Worm (Caenorhabditis elegans) whole organism, young adult: ENCODE results near the gene F46B3.7.

Experiments used
- F33H1.4 ChIP-seq: fragments of 200-800 bp; sonication (Bioruptor generic); IDR thresholded peaks from 2 replicates; pipeline ENCODE4 v1.3.6; 2022; ENCODE audit warnings: missing genetic modification reagents, missing genetic modification characterization, missing compliant biosample characterization
- F52B5.7 ChIP-seq: sonication (generic microtip); optimal IDR thresholded peaks from 2 replicates; lab custom pipeline; 2016; ENCODE audit warnings: mild to moderate bottlenecking, missing genetic modification characterization, missing compliant biosample characterization
- K11D2.4 ChIP-seq: fragments of 200-800 bp; sonication (Bioruptor generic); IDR thresholded peaks from 2 replicates; pipeline ENCODE4 v1.3.6; 2022; ENCODE audit warnings: missing genetic modification reagents, missing genetic modification characterization, missing compliant biosample characterization
- K12H6.12 ChIP-seq: fragments of 200-800 bp; sonication (Bioruptor generic); optimal IDR thresholded peaks from 2 replicates; lab custom pipeline; 2018; ENCODE audit warnings: mild to moderate bottlenecking, missing genetic modification characterization, missing compliant biosample characterization
- T07F8.4 ChIP-seq: sonication (generic microtip); optimal IDR thresholded peaks from 2 replicates; lab custom pipeline; 2016; ENCODE audit warnings: mild to moderate bottlenecking, missing genetic modification characterization, moderate library complexity, missing compliant biosample characterization
- Y53G8AR.9 ChIP-seq: fragments of 200-800 bp; sonication (Bioruptor generic); conservative IDR thresholded peaks from 2 replicates; pipeline ENCODE4 v1.3.6; 2022; ENCODE audit warnings: missing genetic modification reagents, missing genetic modification characterization, missing compliant biosample characterization
- Y95B8A.8 ChIP-seq: fragments of 200-800 bp; sonication (Bioruptor generic); IDR thresholded peaks from 2 replicates; pipeline ENCODE4 v1.3.6; 2022; ENCODE audit warnings: missing genetic modification reagents, missing genetic modification characterization, missing compliant biosample characterization
- ZK185.1 ChIP-seq: sonication (generic microtip); optimal IDR thresholded peaks from 2 replicates; lab custom pipeline; 2016; ENCODE audit warnings: mild to moderate bottlenecking, missing genetic modification characterization, missing compliant biosample characterization; ENCODE audit not compliant: poor library complexity, severe bottlenecking
- akir-1 ChIP-seq: fragments of 200-800 bp; sonication (Bioruptor generic); optimal IDR thresholded peaks from 2 replicates; lab custom pipeline; 2018; ENCODE audit warnings: mild to moderate bottlenecking, missing genetic modification characterization, moderate library complexity, missing compliant biosample characterization
- aptf-2 ChIP-seq: fragments of 200-800 bp; sonication (Bioruptor generic); conservative IDR thresholded peaks from 2 replicates; pipeline ENCODE4 v1.3.6; 2022; ENCODE audit warnings: missing genetic modification reagents, missing genetic modification characterization, missing compliant biosample characterization
- aptf-3 ChIP-seq: fragments of 200-800 bp; sonication (Bioruptor generic); IDR thresholded peaks from 2 replicates; pipeline ENCODE4 v1.3.6; 2022; ENCODE audit warnings: missing genetic modification characterization, missing compliant biosample characterization
- attf-3 ChIP-seq: fragments of 200-800 bp; sonication (Bioruptor generic); conservative IDR thresholded peaks from 2 replicates; pipeline ENCODE4 v1.3.6; 2022; ENCODE audit warnings: missing genetic modification reagents, missing genetic modification characterization, missing compliant biosample characterization
- bed-2 ChIP-seq: fragments of 200-800 bp; sonication (Bioruptor generic); IDR thresholded peaks from 2 replicates; pipeline ENCODE4 v1.3.6; 2022; ENCODE audit warnings: missing genetic modification reagents, missing genetic modification characterization, missing compliant biosample characterization
- ccch-3 ChIP-seq: fragments of 200-800 bp; sonication (Bioruptor generic); optimal IDR thresholded peaks from 2 replicates; lab custom pipeline; 2018; ENCODE audit warnings: mild to moderate bottlenecking, missing genetic modification characterization, missing compliant biosample characterization
- ceh-27 ChIP-seq: fragments of 200-800 bp; sonication (Bioruptor generic); optimal IDR thresholded peaks from 2 replicates; lab custom pipeline; 2018; ENCODE audit warnings: mild to moderate bottlenecking, missing genetic modification characterization, moderate library complexity, missing compliant biosample characterization
- egl-18 ChIP-seq: fragments of 200-800 bp; sonication (Bioruptor generic); IDR thresholded peaks from 2 replicates; pipeline ENCODE4 v1.3.6; 2022; ENCODE audit warnings: missing genetic modification reagents, missing genetic modification characterization, missing compliant biosample characterization
- ekl-4 ChIP-seq: fragments of 200-800 bp; sonication (Bioruptor generic); IDR thresholded peaks from 2 replicates; pipeline ENCODE4 v1.3.6; 2022; ENCODE audit warnings: missing genetic modification reagents, missing genetic modification characterization, missing compliant biosample characterization
- fkh-3 ChIP-seq: sonication (generic microtip); optimal IDR thresholded peaks from 2 replicates; lab custom pipeline; 2016; ENCODE audit warnings: mild to moderate bottlenecking, missing genetic modification characterization, missing compliant biosample characterization
- gei-17 ChIP-seq: fragments of 200-800 bp; sonication (Bioruptor generic); optimal IDR thresholded peaks from 2 replicates; lab custom pipeline; 2018; ENCODE audit warnings: mild to moderate bottlenecking, missing genetic modification characterization, missing compliant biosample characterization
- hlh-12 ChIP-seq: sonication (generic microtip); optimal IDR thresholded peaks from 2 replicates; lab custom pipeline; 2016; ENCODE audit warnings: missing genetic modification characterization, missing compliant biosample characterization
- lag-1 ChIP-seq: fragments of 200-800 bp; sonication (Bioruptor generic); IDR thresholded peaks from 2 replicates; pipeline ENCODE4 v1.3.6; 2022; ENCODE audit warnings: missing genetic modification reagents, missing genetic modification characterization, missing compliant biosample characterization
- let-526 ChIP-seq: fragments of 200-800 bp; sonication (Bioruptor generic); IDR thresholded peaks from 2 replicates; pipeline ENCODE4 v1.3.6; 2022; ENCODE audit warnings: missing genetic modification reagents, missing genetic modification characterization, missing compliant biosample characterization
- lin-35 ChIP-seq, 3 experiments: fragments of 150-350 bp in 2 of 3; sonication (generic microtip) in 1 of 3; optimal IDR thresholded peaks; 2 replicates each; lab custom pipeline; 2014 to 2018; ENCODE audit warnings: missing biosample characterization in 3 of 3, missing genetic modification characterization in 3 of 3, missing genetic modification reagents in 3 of 3
- lsl-1 ChIP-seq: fragments of 200-800 bp; sonication (Bioruptor generic); optimal IDR thresholded peaks from 2 replicates; lab custom pipeline; 2018; ENCODE audit warnings: mild to moderate bottlenecking, missing genetic modification characterization, moderate library complexity, missing compliant biosample characterization
- madf-10 ChIP-seq: sonication (generic microtip); optimal IDR thresholded peaks from 2 replicates; lab custom pipeline; 2016; ENCODE audit warnings: mild to moderate bottlenecking, missing genetic modification characterization, missing compliant biosample characterization
- mxl-1 ChIP-seq: sonication (generic microtip); optimal IDR thresholded peaks from 2 replicates; lab custom pipeline; 2016; ENCODE audit warnings: missing genetic modification characterization, missing compliant biosample characterization
- nfya-2 ChIP-seq: fragments of 200-800 bp; sonication (Bioruptor generic); IDR thresholded peaks from 2 replicates; pipeline ENCODE4 v1.3.6; 2022; ENCODE audit warnings: missing genetic modification reagents, missing genetic modification characterization, missing compliant biosample characterization
- pbrm-1 ChIP-seq: fragments of 200-800 bp; sonication (Bioruptor generic); IDR thresholded peaks from 2 replicates; pipeline ENCODE4 v1.3.6; 2022; ENCODE audit warnings: missing genetic modification reagents, missing genetic modification characterization, missing compliant biosample characterization
- rcor-1 ChIP-seq: fragments of 200-800 bp; sonication (Bioruptor generic); IDR thresholded peaks from 2 replicates; pipeline ENCODE4 v1.3.6; 2022; ENCODE audit warnings: missing genetic modification reagents, missing genetic modification characterization, missing compliant biosample characterization
- rec-8 ChIP-seq, 2 experiments: sonication (generic microtip); optimal IDR thresholded peaks; 2 replicates each; lab custom pipeline; 2016; ENCODE audit warnings: mild to moderate bottlenecking in 2 of 2, missing genetic modification characterization in 2 of 2, missing genetic modification reagents in 2 of 2, missing genotype in 2 of 2, missing biosample characterization in 1 of 2, missing compliant biosample characterization in 1 of 2, moderate library complexity in 1 of 2
- repo-1 ChIP-seq: sonication (generic microtip); optimal IDR thresholded peaks from 2 replicates; lab custom pipeline; 2017; ENCODE audit warnings: mild to moderate bottlenecking, missing genetic modification characterization, missing compliant biosample characterization
- sea-2 ChIP-seq: fragments of 200-800 bp; sonication (Bioruptor generic); IDR thresholded peaks from 2 replicates; pipeline ENCODE4 v1.3.6; 2022; ENCODE audit warnings: missing genetic modification characterization, missing compliant biosample characterization
- snpc-1.1 ChIP-seq: sonication (generic microtip); optimal IDR thresholded peaks from 2 replicates; lab custom pipeline; 2017; ENCODE audit warnings: missing genetic modification characterization, mild to moderate bottlenecking, missing compliant biosample characterization, antibody characterized with exemption, moderate library complexity, missing genotype, missing genetic modification reagents; ENCODE audit not compliant: insufficient read depth
- snpc-3.4 ChIP-seq: sonication (generic microtip); optimal IDR thresholded peaks from 2 replicates; lab custom pipeline; 2017; ENCODE audit warnings: missing genetic modification characterization, mild to moderate bottlenecking, missing compliant biosample characterization, antibody characterized with exemption, moderate library complexity, missing genotype, missing genetic modification reagents
- sptf-2 ChIP-seq: fragments of 200-800 bp; sonication (Bioruptor generic); optimal IDR thresholded peaks from 2 replicates; lab custom pipeline; 2018; ENCODE audit warnings: mild to moderate bottlenecking, missing genetic modification characterization, missing compliant biosample characterization
- tbx-9 ChIP-seq: sonication (generic microtip); optimal IDR thresholded peaks from 2 replicates; lab custom pipeline; 2016; ENCODE audit warnings: borderline replicate concordance, missing genetic modification characterization, inconsistent platforms, missing compliant biosample characterization
- ztf-22 ChIP-seq: fragments of 200-800 bp; sonication (Bioruptor generic); optimal IDR thresholded peaks from 2 replicates; lab custom pipeline; 2018; ENCODE audit warnings: mild to moderate bottlenecking, missing genetic modification characterization, moderate library complexity, missing compliant biosample characterization

F46B3.7 gene

ce11 chrV:20625260-20625659 lies 6.7 kb upstream of the F46B3.7 start:
- no peak for TF ChIP-seq fkh-3 (tag; lab: Kevin White, UChicago)
- no peak for TF ChIP-seq K11D2.4
- no peak for TF ChIP-seq Y53G8AR.9
- TF ChIP-seq lin-35 (GFP tag; optimal IDR thresholded peaks at IDR 0.05; lab: Kevin White, UChicago): no peak
- TF ChIP-seq hlh-12 (tag; lab: Kevin White, UChicago): no peak
- TF ChIP-seq Y95B8A.8 (GFP tag; lab: Robert Waterston, UW): no peak
- TF ChIP-seq rcor-1 (GFP tag; lab: Robert Waterston, UW): no peak
- no peak for TF ChIP-seq sptf-2 (GFP tag; lab: Kevin White, UChicago)
- no peak for TF ChIP-seq ceh-27 (GFP tag; lab: Kevin White, UChicago)
- no peak for TF ChIP-seq rec-8 (tag; optimal IDR thresholded peaks at IDR 0.05; lab: Kevin White, UChicago)
- TF ChIP-seq lag-1 (GFP tag; lab: Robert Waterston, UW): no peak
- TF ChIP-seq bed-2 (GFP tag; lab: Robert Waterston, UW): no peak
- TF ChIP-seq ccch-3 (GFP tag; lab: Kevin White, UChicago): no peak
- no peak for TF ChIP-seq egl-18 (GFP tag; lab: Robert Waterston, UW)
- TF ChIP-seq gei-17 (GFP tag; lab: Kevin White, UChicago): no peak

ce11 chrV:20623060-20623459 lies 4.5 kb upstream of the F46B3.7 start, which contains the start of gene F46B3.8:
Gene F46B3.8, minus strand, starts transcription at chrV:20623160.
- TF ChIP-seq F52B5.7 (tag; lab: Kevin White, UChicago) (no peak), sea-2 (GFP tag; lab: Robert Waterston, UW) (no peak), aptf-3 (GFP tag; lab: Robert Waterston, UW) (no peak), F33H1.4 (no peak), ekl-4 (no peak), madf-10 (tag; lab: Kevin White, UChicago) (no peak), lsl-1 (GFP tag; lab: Kevin White, UChicago) (no peak)

- TF ChIP-seq pbrm-1 (GFP tag; lab: Robert Waterston, UW) (no peak), K12H6.12 (tag; lab: Kevin White, UChicago) (no peak), tbx-9 (tag; lab: Kevin White, UChicago) (no peak), gei-17 (GFP tag; lab: Kevin White, UChicago) (no peak), nfya-2 (GFP tag; lab: Robert Waterston, UW) (no peak), ceh-27 (GFP tag; lab: Kevin White, UChicago) (no peak), ZK185.1 (tag; lab: Kevin White, UChicago) (no peak), akir-1 (no peak), ztf-22 (no peak), snpc-3.4 (no peak), attf-3 (no peak), hlh-12 (tag; lab: Kevin White, UChicago) (no peak), T07F8.4 (tag; lab: Kevin White, UChicago) (no peak), repo-1 (no peak), snpc-1.1 (tag; lab: Kevin White, UChicago) (no peak), let-526 (GFP tag; lab: Robert Waterston, UW) (no peak), lsl-1 (GFP tag; lab: Kevin White, UChicago) (no peak), mxl-1 (tag; lab: Kevin White, UChicago) (no peak), aptf-2 (no peak)
Observed at ce11 chrV:20609494-20609893, 9.0 kb downstream of the F46B3.7 start, which contains the start of gene grd-2. Gene grd-2, plus strand, starts transcription at chrV:20609794.
